Worm (Caenorhabditis elegans) whole organism, L1 larva: ENCODE results near the gene F15A8.1.

Experiments
- blmp-1 ChIP-seq: fragments of 150-350 bp; optimal IDR thresholded peaks from 2 replicates; lab custom pipeline; 2014; ENCODE audit warnings: missing biosample characterization, missing genetic modification characterization
- elt-3 ChIP-seq, 6 experiments: fragments of 150-350 bp in 1 of 6; sonication (generic microtip); optimal IDR thresholded peaks; 2 replicates each; lab custom pipeline; 2017 to 2018; ENCODE audit warnings: missing biosample characterization in 6 of 6, missing genetic modification characterization in 6 of 6, inconsistent platforms in 1 of 6
- nhr-47 ChIP-seq: sonication (generic microtip); optimal IDR thresholded peaks from 2 replicates; lab custom pipeline; 2016; ENCODE audit warnings: mild to moderate bottlenecking, missing genetic modification characterization, moderate library complexity, missing compliant biosample characterization
- nhr-76 ChIP-seq: sonication (generic microtip); optimal IDR thresholded peaks from 2 replicates; lab custom pipeline; 2017; ENCODE audit warnings: missing biosample characterization, missing genetic modification characterization
- nhr-77 ChIP-seq: fragments of 150-350 bp; optimal IDR thresholded peaks from 2 replicates; lab custom pipeline; 2014; ENCODE audit warnings: missing biosample characterization, missing genetic modification characterization
- pax-3 ChIP-seq: fragments of 200-800 bp; sonication (Bioruptor generic); optimal IDR thresholded peaks from 2 replicates; lab custom pipeline; 2018; ENCODE audit warnings: mild to moderate bottlenecking, missing genetic modification characterization, moderate library complexity, missing compliant biosample characterization
- ztf-11 ChIP-seq, 2 experiments: sonication (generic microtip); optimal IDR thresholded peaks; 2 replicates each; lab custom pipeline; 2016 to 2017; ENCODE audit warnings: missing genetic modification characterization in 2 of 2, missing biosample characterization in 1 of 2, missing compliant biosample characterization in 1 of 2

- TF ChIP-seq ztf-11 (tag; optimal IDR thresholded peaks at IDR 0.05; lab: Kevin White, UChicago) (no peak), elt-3 (tag; optimal IDR thresholded peaks at IDR 0.05; lab: Kevin White, UChicago) (no peak), pax-3 (no peak), nhr-76 (no peak), blmp-1 (no peak), nhr-47 (tag; lab: Kevin White, UChicago) (no peak), nhr-77 (tag; lab: Kevin White, UChicago) (no peak)
Measured at ce11 chrX:4490400-4490799, 49.7 kb downstream of the F15A8.1 start.
